Worm (Caenorhabditis elegans) whole organism, mixed stage, embryonic: Measurements from ENCODE around the gene bcl-7.

Source experiments
- ceh-43 ChIP-seq: fragments of 200-800 bp; sonication (Bioruptor generic); optimal IDR thresholded peaks from 2 replicates; lab custom pipeline; 2018; ENCODE audit warnings: mild to moderate bottlenecking, missing genetic modification characterization, moderate library complexity, missing compliant biosample characterization
- elt-1 ChIP-seq: sonication (generic microtip); optimal IDR thresholded peaks from 2 replicates; lab custom pipeline; 2017; ENCODE audit warnings: missing genetic modification characterization, mild to moderate bottlenecking, missing compliant biosample characterization, antibody characterized with exemption, moderate library complexity, borderline replicate concordance; ENCODE audit not compliant: insufficient read depth
- ham-2 ChIP-seq: fragments of 200-800 bp; sonication (Bioruptor generic); optimal IDR thresholded peaks from 2 replicates; lab custom pipeline; 2018; ENCODE audit warnings: mild to moderate bottlenecking, missing genetic modification characterization, missing compliant biosample characterization
- lin-13 ChIP-seq: fragments of 150-350 bp; optimal IDR thresholded peaks from 2 replicates; lab custom pipeline; 2014; ENCODE audit warnings: missing biosample characterization, missing genetic modification characterization
- lsy-2 ChIP-seq: fragments of 150-350 bp; optimal IDR thresholded peaks from 2 replicates; lab custom pipeline; 2014; ENCODE audit warnings: missing biosample characterization, missing genetic modification characterization
- mep-1 ChIP-seq: fragments of 150-350 bp; optimal IDR thresholded peaks from 2 replicates; lab custom pipeline; 2017; ENCODE audit warnings: missing biosample characterization, missing genetic modification reagents, missing genetic modification characterization, inconsistent platforms
- nhr-12 ChIP-seq: fragments of 150-350 bp; optimal IDR thresholded peaks from 2 replicates; lab custom pipeline; 2014; ENCODE audit warnings: missing biosample characterization, missing genetic modification characterization
- nhr-28 ChIP-seq: fragments of 150-350 bp; optimal IDR thresholded peaks from 2 replicates; lab custom pipeline; 2014; ENCODE audit warnings: missing biosample characterization, missing genetic modification characterization
- pha-4 ChIP-seq: fragments of 150-350 bp; optimal IDR thresholded peaks from 2 replicates; lab custom pipeline; 2018; ENCODE audit warnings: missing biosample characterization, missing genetic modification reagents, missing genetic modification characterization
- snpc-4 ChIP-seq: fragments of 150-350 bp; optimal IDR thresholded peaks from 2 replicates; lab custom pipeline; 2014; ENCODE audit warnings: missing biosample characterization, missing genetic modification characterization
- unc-39 ChIP-seq: fragments of 150-350 bp; optimal IDR thresholded peaks from 2 replicates; lab custom pipeline; 2014; ENCODE audit warnings: missing biosample characterization, missing genetic modification characterization
- ztf-11 ChIP-seq: fragments of 150-350 bp; optimal IDR thresholded peaks from 2 replicates; lab custom pipeline; 2014; ENCODE audit warnings: missing biosample characterization, missing genetic modification characterization

DNA sequence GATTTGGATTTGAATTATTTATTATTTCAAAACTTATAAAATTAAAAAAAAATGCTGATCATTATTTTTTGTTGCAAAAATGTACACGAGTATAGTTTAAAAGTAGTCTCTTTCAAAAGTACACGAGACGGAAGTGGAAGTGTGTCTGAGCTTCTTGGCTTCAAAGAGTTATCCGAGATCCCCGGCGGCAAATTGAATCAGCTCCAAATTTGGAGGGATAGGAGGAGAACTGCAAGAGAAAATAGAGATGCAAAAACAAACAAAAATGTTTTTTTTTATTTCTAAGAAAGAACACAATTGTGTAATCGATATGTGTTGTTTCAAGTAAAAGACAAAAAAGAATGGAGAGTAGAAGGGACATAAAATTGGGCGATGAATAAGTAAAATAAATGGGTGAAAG is 23.3 kb upstream of the bcl-7 start:
- TF ChIP-seq ztf-11 (tag; lab: Kevin White, UChicago): no peak
- TF ChIP-seq pha-4 (tag; lab: Kevin White, UChicago): no peak
- no peak for TF ChIP-seq nhr-12 (tag; lab: Kevin White, UChicago)
- TF ChIP-seq unc-39: no peak
- TF ChIP-seq lin-13: no peak
- no peak for TF ChIP-seq lsy-2 (tag; lab: Kevin White, UChicago)
- no peak for TF ChIP-seq mep-1
- TF ChIP-seq elt-1 (tag; lab: Kevin White, UChicago): no peak
- TF ChIP-seq ceh-43 (GFP tag; lab: Kevin White, UChicago): no peak
- TF ChIP-seq nhr-28: no peak
- TF ChIP-seq snpc-4: no peak
- no peak for TF ChIP-seq ham-2
